Worm (Caenorhabditis elegans): ENCODE data around the gene C45B11.5.

- TF ChIP-seq elt-1 (tag; optimal IDR thresholded peaks at IDR 0.05; ENCODE audit: borderline replicate concordance, insufficient read depth) (no peak), nhr-12 (tag; optimal IDR thresholded peaks at IDR 0.05) (no peak), pha-4 (tag; optimal IDR thresholded peaks at IDR 0.05) (no peak), sptf-1 (tag; optimal IDR thresholded peaks at IDR 0.05) (peak; percentile 21)
Observed at ce11 chrV:11080345-11081102, 38.9 kb downstream of the C45B11.5 start, which contains the start of gene act-1.

Measured in whole organism, mixed stage, embryonic.